Worm (Caenorhabditis elegans) whole organism, midembryonic: ENCODE results near the gene oef-1.

ENCODE experiments used
- T22C8.4 ChIP-seq: fragments of 200-800 bp; sonication (Bioruptor generic); IDR thresholded peaks from 2 replicates; pipeline ENCODE4 v1.3.6; 2022; ENCODE audit warnings: missing genetic modification characterization, missing compliant biosample characterization
- cog-1 ChIP-seq: sonication (generic microtip); optimal IDR thresholded peaks from 2 replicates; lab custom pipeline; 2016; ENCODE audit warnings: missing genetic modification characterization, missing compliant biosample characterization
- flt-1 ChIP-seq: fragments of 200-800 bp; sonication (Bioruptor generic); IDR thresholded peaks from 2 replicates; pipeline ENCODE4 v1.3.6; 2022; ENCODE audit warnings: missing genetic modification characterization, missing compliant biosample characterization
- klf-2 ChIP-seq: fragments of 200-800 bp; sonication (Bioruptor generic); conservative IDR thresholded peaks from 2 replicates; pipeline ENCODE4 v1.3.6; 2022; ENCODE audit warnings: missing genetic modification reagents, missing genetic modification characterization, missing compliant biosample characterization
- ref-1 ChIP-seq: fragments of 200-800 bp; sonication (Bioruptor generic); conservative IDR thresholded peaks from 2 replicates; pipeline ENCODE4 v1.3.6; 2022; ENCODE audit warnings: missing genetic modification reagents, missing genetic modification characterization, missing compliant biosample characterization
- tab-1 ChIP-seq: fragments of 200-800 bp; sonication (Bioruptor generic); IDR thresholded peaks from 2 replicates; pipeline ENCODE4 v1.3.6; 2022; ENCODE audit warnings: missing genetic modification characterization, missing compliant biosample characterization
- ztf-23 ChIP-seq: fragments of 200-800 bp; sonication (Bioruptor generic); IDR thresholded peaks from 2 replicates; pipeline ENCODE4 v1.3.6; 2022; ENCODE audit warnings: missing genetic modification reagents, missing genetic modification characterization, missing compliant biosample characterization
- ztf-29 ChIP-seq: fragments of 200-800 bp; sonication (Bioruptor generic); IDR thresholded peaks from 2 replicates; pipeline ENCODE4 v1.3.6; 2022; ENCODE audit warnings: missing genetic modification reagents, missing genetic modification characterization, missing compliant biosample characterization

- TF ChIP-seq ztf-29 (GFP tag; lab: Robert Waterston, UW) (no peak), cog-1 (tag; lab: Kevin White, UChicago) (no peak), ztf-23 (GFP tag; lab: Robert Waterston, UW) (no peak), flt-1 (GFP tag; lab: Robert Waterston, UW) (no peak), T22C8.4 (GFP tag; lab: Robert Waterston, UW) (no peak), klf-2 (GFP tag; lab: Robert Waterston, UW) (no peak), ref-1 (GFP tag; lab: Robert Waterston, UW) (no peak), tab-1 (GFP tag; lab: Robert Waterston, UW) (no peak)
These were observed 19.4 kb downstream of the oef-1 start, which contains the start of gene F32E10.8 for ce11 chrIV:7567557-7568010.
